Fruit fly (Drosophila melanogaster) whole organism, embryonic: ENCODE results near the gene Spt20.

Experiments used
- B-H2 ChIP-seq: fragments of 200-800 bp; sonication (Bioruptor generic); optimal IDR thresholded peaks from 2 replicates; lab custom pipeline; 2018; ENCODE audit warnings: missing biosample characterization, mild to moderate bottlenecking, missing genetic modification characterization
- CG10274 ChIP-seq: fragments of 200-800 bp; sonication (Bioruptor generic); optimal IDR thresholded peaks from 3 replicates; lab custom pipeline; 2017; ENCODE audit warnings: missing biosample characterization, mild to moderate bottlenecking, missing genetic modification characterization
- CG10321 ChIP-seq: fragments of 200-800 bp; sonication (Bioruptor generic); IDR thresholded peaks from 2 replicates; pipeline ENCODE4 v1.3.6; 2022; ENCODE audit warnings: missing biosample characterization, missing genetic modification characterization
- CG10565 ChIP-seq: fragments of 200-800 bp; sonication (Bioruptor generic); optimal IDR thresholded peaks from 3 replicates; lab custom pipeline; 2016; ENCODE audit warnings: missing biosample characterization, mild to moderate bottlenecking, missing genetic modification characterization
- CG15011 ChIP-seq: fragments of 200-800 bp; sonication (Bioruptor generic); optimal IDR thresholded peaks from 3 replicates; lab custom pipeline; 2018; ENCODE audit warnings: missing biosample characterization, mild to moderate bottlenecking, missing genetic modification characterization
- CG17186 ChIP-seq: fragments of 200-800 bp; sonication (Bioruptor generic); optimal IDR thresholded peaks from 3 replicates; lab custom pipeline; 2017; ENCODE audit warnings: missing biosample characterization, missing genetic modification reagents, missing genetic modification characterization
- CG18619 ChIP-seq: fragments of 200-800 bp; sonication (Bioruptor generic); optimal IDR thresholded peaks from 3 replicates; lab custom pipeline; 2017; ENCODE audit warnings: missing biosample characterization, mild to moderate bottlenecking, missing genetic modification characterization
- CG3065 ChIP-seq: fragments of 200-800 bp; sonication (Bioruptor generic); optimal IDR thresholded peaks from 2 replicates; lab custom pipeline; 2016; ENCODE audit warnings: missing biosample characterization, missing genetic modification characterization
- CG4617 ChIP-seq: fragments of 200-800 bp; sonication (Bioruptor generic); optimal IDR thresholded peaks from 3 replicates; lab custom pipeline; 2016; ENCODE audit warnings: missing biosample characterization, missing genetic modification characterization, borderline replicate concordance
- CG8290 ChIP-seq, 3 experiments: fragments of 200-800 bp; sonication (Bioruptor generic); optimal IDR thresholded peaks; 2 replicates each; lab custom pipeline; 2016 to 2019; ENCODE audit warnings: missing biosample characterization in 3 of 3, missing genetic modification characterization in 3 of 3, mild to moderate bottlenecking in 2 of 3, moderate library complexity in 1 of 3
- Doc3 ChIP-seq: fragments of 200-800 bp; sonication (Bioruptor generic); IDR thresholded peaks from 3 replicates; pipeline ENCODE4 v1.3.6; 2022; ENCODE audit warnings: missing biosample characterization, missing genetic modification characterization; ENCODE audit not compliant: partially characterized antibody
- Hr39 ChIP-seq: fragments of >200 bp; optimal IDR thresholded peaks from 2 replicates; lab custom pipeline; 2017
- Jarid2 ChIP-seq: fragments of 200-800 bp; sonication (Bioruptor generic); optimal IDR thresholded peaks from 3 replicates; lab custom pipeline; 2017; ENCODE audit warnings: mild to moderate bottlenecking, missing biosample characterization, missing genetic modification reagents, missing genetic modification characterization
- Neu2 ChIP-seq: fragments of 200-800 bp; sonication (Bioruptor generic); optimal IDR thresholded peaks from 3 replicates; lab custom pipeline; 2016; ENCODE audit warnings: missing biosample characterization, missing genetic modification characterization, borderline replicate concordance
- Usf ChIP-seq: fragments of 200-800 bp; sonication (Bioruptor generic); optimal IDR thresholded peaks from 2 replicates; lab custom pipeline; 2017; ENCODE audit warnings: missing genotype, missing biosample characterization, missing genetic modification characterization
- Vsx1 ChIP-seq: fragments of 200-800 bp; sonication (Bioruptor generic); optimal IDR thresholded peaks from 2 replicates; lab custom pipeline; 2017; ENCODE audit warnings: missing biosample characterization, mild to moderate bottlenecking, missing genetic modification characterization, missing genetic modification reagents
- abd-A ChIP-seq: fragments of 200-800 bp; sonication (Bioruptor generic); optimal IDR thresholded peaks from 3 replicates; lab custom pipeline; 2019; ENCODE audit warnings: missing biosample characterization, mild to moderate bottlenecking, missing genetic modification characterization, moderate library complexity
- cas ChIP-seq: fragments of 200-800 bp; sonication (Bioruptor generic); IDR thresholded peaks from 2 replicates; pipeline ENCODE4 v1.3.6; 2022; ENCODE audit warnings: missing biosample characterization, missing genetic modification characterization
- chinmo ChIP-seq: fragments of 200-800 bp; sonication (Bioruptor generic); IDR thresholded peaks from 4 replicates; pipeline ENCODE4 v1.3.6; 2022; ENCODE audit warnings: missing biosample characterization, missing genetic modification characterization; ENCODE audit not compliant: partially characterized antibody
- cwo ChIP-seq: fragments of 200-800 bp; sonication (Bioruptor generic); optimal IDR thresholded peaks from 3 replicates; lab custom pipeline; 2017; ENCODE audit warnings: missing biosample characterization, missing genetic modification characterization, mild to moderate bottlenecking, moderate library complexity, missing genetic modification reagents
- dysf ChIP-seq: fragments of 200-800 bp; sonication (Bioruptor generic); IDR thresholded peaks from 3 replicates; pipeline ENCODE4 v1.3.6; 2022; ENCODE audit warnings: missing biosample characterization, missing genetic modification characterization
- ems ChIP-seq: fragments of 200-800 bp; sonication (Bioruptor generic); optimal IDR thresholded peaks from 3 replicates; lab custom pipeline; 2016; ENCODE audit warnings: missing biosample characterization, missing genetic modification characterization
- exex ChIP-seq: fragments of 200-800 bp; sonication (Bioruptor generic); optimal IDR thresholded peaks from 4 replicates; lab custom pipeline; 2018; ENCODE audit warnings: missing biosample characterization, mild to moderate bottlenecking, missing genetic modification characterization, moderate library complexity
- fd3F ChIP-seq: fragments of 200-800 bp; sonication (Bioruptor generic); optimal IDR thresholded peaks from 2 replicates; lab custom pipeline; 2018; ENCODE audit warnings: missing biosample characterization, mild to moderate bottlenecking, missing genetic modification characterization, moderate library complexity
- grn ChIP-seq: fragments of 200-800 bp; sonication (Bioruptor generic); optimal IDR thresholded peaks from 3 replicates; lab custom pipeline; 2017; ENCODE audit warnings: missing biosample characterization, missing genetic modification characterization
- hth ChIP-seq: fragments of >200 bp; optimal IDR thresholded peaks from 2 replicates; lab custom pipeline; 2017; ENCODE audit warnings: inconsistent platforms
- kay ChIP-seq: fragments of 200-800 bp; sonication (Bioruptor generic); optimal IDR thresholded peaks from 2 replicates; lab custom pipeline; 2016; ENCODE audit warnings: missing biosample characterization, missing genetic modification characterization
- lab ChIP-seq: fragments of 200-800 bp; sonication (Bioruptor generic); optimal IDR thresholded peaks from 3 replicates; lab custom pipeline; 2017; ENCODE audit warnings: missing biosample characterization, missing genetic modification characterization, mild to moderate bottlenecking, moderate library complexity, missing genetic modification reagents
- sd ChIP-seq: fragments of 200-800 bp; sonication (Bioruptor generic); optimal IDR thresholded peaks from 3 replicates; lab custom pipeline; 2018; ENCODE audit warnings: missing biosample characterization, mild to moderate bottlenecking, missing genetic modification characterization, moderate library complexity
- sens-2 ChIP-seq: fragments of 200-800 bp; sonication (Bioruptor generic); IDR thresholded peaks from 2 replicates; pipeline ENCODE4 v1.3.6; 2022; ENCODE audit warnings: missing biosample characterization, missing genetic modification characterization
- sim ChIP-seq: fragments of 200-800 bp; sonication (Bioruptor generic); IDR thresholded peaks from 2 replicates; pipeline ENCODE4 v1.3.6; 2022; ENCODE audit warnings: missing biosample characterization, missing genetic modification characterization
- sr ChIP-seq: fragments of 200-800 bp; sonication (Bioruptor generic); IDR thresholded peaks from 3 replicates; pipeline ENCODE4 v1.3.6; 2022; ENCODE audit warnings: missing biosample characterization, missing genetic modification characterization
- tap ChIP-seq: fragments of 200-800 bp; optimal IDR thresholded peaks from 3 replicates; lab custom pipeline; 2019; ENCODE audit warnings: missing biosample characterization, mild to moderate bottlenecking, missing genetic modification characterization, moderate library complexity
- tup ChIP-seq: fragments of 200-800 bp; sonication (Bioruptor generic); optimal IDR thresholded peaks from 2 replicates; lab custom pipeline; 2016; ENCODE audit warnings: missing biosample characterization, mild to moderate bottlenecking, missing genetic modification characterization, moderate library complexity
- vfl ChIP-seq: fragments of 200-800 bp; sonication (Bioruptor generic); optimal IDR thresholded peaks from 2 replicates; lab custom pipeline; 2016; ENCODE audit warnings: missing biosample characterization, missing genetic modification characterization
- yki ChIP-seq: fragments of >200 bp; optimal IDR thresholded peaks from 3 replicates; lab custom pipeline; 2018

Spt20 gene

dm6 chr3L:13502484-13503109, at the start of gene Spt20 (continued):
- no peak for TF ChIP-seq fd3F (GFP tag; lab: Kevin White, UChicago)
- no peak for TF ChIP-seq vfl (GFP tag; lab: Kevin White, UChicago)
- TF ChIP-seq tup (GFP tag; lab: Kevin White, UChicago): no peak
- TF ChIP-seq yki (lab: Kevin White, UChicago): no peak
- no peak for TF ChIP-seq Hr39 (lab: Kevin White, UChicago)

dm6 chr3L:13454755-13455154, 47.8 kb upstream of the Spt20 start:
- TF ChIP-seq B-H2 (peak; percentile 3), exex (tag; lab: Kevin White, UChicago) (peak; percentile 81), sim (GFP tag; lab: Robert Waterston, UW) (no peak), lab (GFP tag; lab: Kevin White, UChicago) (peak; percentile 19), CG10274 (GFP tag; lab: Kevin White, UChicago) (no peak), CG8290 (GFP tag; optimal IDR thresholded peaks at IDR 0.05; lab: Kevin White, UChicago) (no peak), CG8290 (tag; optimal IDR thresholded peaks at IDR 0.05; lab: Kevin White, UChicago) (peak in 1 of 2 experiments; percentile 6)

dm6 chr3L:13457133-13457532, 45.4 kb upstream of the Spt20 start, which contains the start of gene CG10116:
TSS of gene CG10116 (minus strand) at chr3L:13457238.
- TF ChIP-seq grn (GFP tag; lab: Kevin White, UChicago) (peak; percentile 70), CG4617 (GFP tag; lab: Kevin White, UChicago) (no peak), CG10321 (no peak), chinmo (GFP tag; lab: Robert Waterston, UW) (0 out of 4 replicates have a peak, but pooled peaks have one; percentile 38), Doc3 (GFP tag; lab: Robert Waterston, UW) (no peak), CG17186 (GFP tag; lab: Kevin White, UChicago) (no peak), Neu2 (no peak), Jarid2 (GFP tag; lab: Kevin White, UChicago) (no peak), CG10565 (GFP tag; lab: Kevin White, UChicago) (no peak), tap (no peak), kay (GFP tag; lab: Kevin White, UChicago) (no peak), sd (peak; percentile 87), cas (GFP tag; lab: Robert Waterston, UW) (no peak), hth (no peak), cwo (GFP tag; lab: Kevin White, UChicago) (no peak), ems (GFP tag; lab: Kevin White, UChicago) (no peak), Usf (GFP tag; lab: Kevin White, UChicago) (no peak), Vsx1 (GFP tag; lab: Kevin White, UChicago) (no peak), sens-2 (peak; percentile 43; the same call in 1 of the 2 replicates), CG3065 (GFP tag; lab: Kevin White, UChicago) (no peak), exex (tag; lab: Kevin White, UChicago) (peak; percentile 78), CG15011 (GFP tag; lab: Kevin White, UChicago) (no peak), abd-A (tag; lab: Kevin White, UChicago) (no peak), dysf (GFP tag; lab: Robert Waterston, UW) (no peak), CG18619 (GFP tag; lab: Kevin White, UChicago) (no peak), sr (GFP tag; lab: Robert Waterston, UW) (no peak)
